Worm (Caenorhabditis elegans) whole organism, mixed stage, embryonic: Measurements from ENCODE around the gene ugt-62.

Experiments
- M03D4.4 ChIP-seq: sonication (generic microtip); optimal IDR thresholded peaks from 2 replicates; lab custom pipeline; 2017; ENCODE audit warnings: mild to moderate bottlenecking, missing genetic modification characterization, missing compliant biosample characterization
- bed-3 ChIP-seq: fragments of 200-800 bp; sonication (Bioruptor generic); optimal IDR thresholded peaks from 3 replicates; lab custom pipeline; 2018; ENCODE audit warnings: mild to moderate bottlenecking, missing genetic modification characterization, moderate library complexity, missing compliant biosample characterization
- blmp-1 ChIP-seq: fragments of 150-350 bp; optimal IDR thresholded peaks from 2 replicates; lab custom pipeline; 2014; ENCODE audit warnings: missing biosample characterization, missing genetic modification characterization
- ceh-39 ChIP-seq: fragments of 150-350 bp; optimal IDR thresholded peaks from 2 replicates; lab custom pipeline; 2014; ENCODE audit warnings: missing biosample characterization, missing genetic modification characterization
- ceh-43 ChIP-seq: fragments of 200-800 bp; sonication (Bioruptor generic); optimal IDR thresholded peaks from 2 replicates; lab custom pipeline; 2018; ENCODE audit warnings: mild to moderate bottlenecking, missing genetic modification characterization, moderate library complexity, missing compliant biosample characterization
- ceh-83 ChIP-seq: fragments of 200-800 bp; sonication (Bioruptor generic); optimal IDR thresholded peaks from 2 replicates; lab custom pipeline; 2018; ENCODE audit warnings: mild to moderate bottlenecking, missing genetic modification characterization, missing compliant biosample characterization
- ces-1 ChIP-seq: fragments of 150-350 bp; optimal IDR thresholded peaks from 2 replicates; lab custom pipeline; 2014; ENCODE audit warnings: missing biosample characterization, missing genetic modification reagents, missing genetic modification characterization
- cnd-1 ChIP-seq: fragments of 200-800 bp; sonication (Bioruptor generic); optimal IDR thresholded peaks from 2 replicates; lab custom pipeline; 2018; ENCODE audit warnings: mild to moderate bottlenecking, missing genetic modification characterization, missing compliant biosample characterization
- elt-1 ChIP-seq: sonication (generic microtip); optimal IDR thresholded peaks from 2 replicates; lab custom pipeline; 2017; ENCODE audit warnings: missing genetic modification characterization, mild to moderate bottlenecking, missing compliant biosample characterization, antibody characterized with exemption, moderate library complexity, borderline replicate concordance; ENCODE audit not compliant: insufficient read depth
- elt-3 ChIP-seq: fragments of 150-350 bp; optimal IDR thresholded peaks from 2 replicates; lab custom pipeline; 2014; ENCODE audit warnings: missing biosample characterization, missing genetic modification characterization
- ham-2 ChIP-seq: fragments of 200-800 bp; sonication (Bioruptor generic); optimal IDR thresholded peaks from 2 replicates; lab custom pipeline; 2018; ENCODE audit warnings: mild to moderate bottlenecking, missing genetic modification characterization, missing compliant biosample characterization
- hlh-1 ChIP-seq: fragments of 150-350 bp; optimal IDR thresholded peaks from 2 replicates; lab custom pipeline; 2014; ENCODE audit warnings: missing biosample characterization, missing genetic modification reagents, missing genetic modification characterization
- lin-13 ChIP-seq: fragments of 150-350 bp; optimal IDR thresholded peaks from 2 replicates; lab custom pipeline; 2014; ENCODE audit warnings: missing biosample characterization, missing genetic modification characterization
- lin-32 ChIP-seq: fragments of 200-800 bp; sonication (Bioruptor generic); optimal IDR thresholded peaks from 2 replicates; lab custom pipeline; 2018; ENCODE audit warnings: mild to moderate bottlenecking, missing genetic modification characterization, missing compliant biosample characterization
- mab-5 ChIP-seq: fragments of 150-350 bp; optimal IDR thresholded peaks from 2 replicates; lab custom pipeline; 2014; ENCODE audit warnings: missing biosample characterization, missing genetic modification characterization
- mep-1 ChIP-seq: fragments of 150-350 bp; optimal IDR thresholded peaks from 2 replicates; lab custom pipeline; 2017; ENCODE audit warnings: missing biosample characterization, missing genetic modification reagents, missing genetic modification characterization, inconsistent platforms
- mls-2 ChIP-seq: sonication (generic microtip); optimal IDR thresholded peaks from 2 replicates; lab custom pipeline; 2016; ENCODE audit warnings: mild to moderate bottlenecking, missing genetic modification characterization, moderate library complexity, missing compliant biosample characterization
- nhr-2 ChIP-seq: fragments of 150-350 bp; optimal IDR thresholded peaks from 2 replicates; lab custom pipeline; 2014; ENCODE audit warnings: missing biosample characterization, missing genetic modification characterization
- nhr-237 ChIP-seq: fragments of 150-350 bp; optimal IDR thresholded peaks from 2 replicates; lab custom pipeline; 2014; ENCODE audit warnings: missing biosample characterization, missing genetic modification characterization
- nhr-28 ChIP-seq: fragments of 150-350 bp; optimal IDR thresholded peaks from 2 replicates; lab custom pipeline; 2014; ENCODE audit warnings: missing biosample characterization, missing genetic modification characterization
- nhr-76 ChIP-seq: sonication (generic microtip); optimal IDR thresholded peaks from 2 replicates; lab custom pipeline; 2017; ENCODE audit warnings: missing biosample characterization, missing genetic modification characterization
- pha-4 ChIP-seq: fragments of 150-350 bp; optimal IDR thresholded peaks from 2 replicates; lab custom pipeline; 2018; ENCODE audit warnings: missing biosample characterization, missing genetic modification reagents, missing genetic modification characterization
- sem-2 ChIP-seq: fragments of 200-800 bp; sonication (Bioruptor generic); optimal IDR thresholded peaks from 2 replicates; lab custom pipeline; 2018; ENCODE audit warnings: mild to moderate bottlenecking, missing genetic modification characterization, missing compliant biosample characterization
- snpc-4 ChIP-seq: fragments of 150-350 bp; optimal IDR thresholded peaks from 2 replicates; lab custom pipeline; 2014; ENCODE audit warnings: missing biosample characterization, missing genetic modification characterization
- sptf-1 ChIP-seq: sonication (generic microtip); optimal IDR thresholded peaks from 2 replicates; lab custom pipeline; 2017; ENCODE audit warnings: mild to moderate bottlenecking, missing genetic modification characterization, moderate library complexity, missing compliant biosample characterization
- tbx-8 ChIP-seq: fragments of 200-800 bp; sonication (Bioruptor generic); optimal IDR thresholded peaks from 2 replicates; lab custom pipeline; 2018; ENCODE audit warnings: mild to moderate bottlenecking, missing genetic modification characterization, moderate library complexity, missing compliant biosample characterization
- unc-120 ChIP-seq: sonication (generic microtip); optimal IDR thresholded peaks from 2 replicates; lab custom pipeline; 2017; ENCODE audit warnings: missing genetic modification characterization, missing compliant biosample characterization; ENCODE audit not compliant: poor library complexity, severe bottlenecking
- unc-39 ChIP-seq: fragments of 150-350 bp; optimal IDR thresholded peaks from 2 replicates; lab custom pipeline; 2014; ENCODE audit warnings: missing biosample characterization, missing genetic modification characterization
- unc-62 ChIP-seq: fragments of 150-350 bp; optimal IDR thresholded peaks from 2 replicates; lab custom pipeline; 2014; ENCODE audit warnings: missing biosample characterization, missing genetic modification reagents, missing genetic modification characterization
- zip-8 ChIP-seq: fragments of 150-350 bp; optimal IDR thresholded peaks from 2 replicates; lab custom pipeline; 2014; ENCODE audit warnings: missing biosample characterization, missing genetic modification characterization
- ztf-11 ChIP-seq: fragments of 150-350 bp; optimal IDR thresholded peaks from 2 replicates; lab custom pipeline; 2014; ENCODE audit warnings: missing biosample characterization, missing genetic modification characterization

ugt-62 gene

DNA sequence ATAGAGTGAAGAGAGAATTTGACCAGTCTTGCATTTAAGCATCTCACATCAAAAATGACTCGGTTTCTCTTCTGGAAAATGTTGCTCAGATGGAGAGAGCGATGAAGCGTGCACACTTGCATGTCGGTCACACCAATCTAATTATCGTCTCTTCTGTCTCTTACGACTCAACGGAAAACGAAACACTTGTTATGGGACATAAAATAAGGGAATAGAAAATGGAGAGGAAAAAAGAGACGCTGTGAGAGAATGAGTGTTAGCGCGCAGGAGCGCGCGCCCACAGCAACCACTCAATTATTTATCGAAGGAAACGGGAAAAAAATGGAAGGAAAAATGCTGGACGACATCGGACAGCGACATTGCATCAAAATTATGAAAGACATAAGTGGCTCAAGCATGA, 34.7 kb downstream of the ugt-62 start:
- TF ChIP-seq M03D4.4 (tag; lab: Kevin White, UChicago) (peak; percentile 20), ham-2 (no peak), unc-39 (tag; lab: Kevin White, UChicago) (no peak), unc-62 (GFP tag; lab: Kevin White, UChicago) (no peak), mls-2 (tag; lab: Kevin White, UChicago) (peak; percentile 58), ceh-39 (tag; lab: Kevin White, UChicago) (no peak), mab-5 (tag; lab: Kevin White, UChicago) (no peak), ces-1 (GFP tag; lab: Kevin White, UChicago) (peak; percentile 97)

ce11 chrIII:4504934-4505484, 35.4 kb downstream of the ugt-62 start:
- TF ChIP-seq hlh-1 (tag; lab: Kevin White, UChicago), result no peak
- no peak for TF ChIP-seq ceh-39 (tag; lab: Kevin White, UChicago)
- TF ChIP-seq lin-13 (tag; lab: Kevin White, UChicago), result no peak
- no peak for TF ChIP-seq unc-39 (tag; lab: Kevin White, UChicago)
- no peak for TF ChIP-seq ztf-11 (tag; lab: Kevin White, UChicago)
- no peak for TF ChIP-seq elt-3
- TF ChIP-seq ceh-83, result no peak
- TF ChIP-seq unc-120 (tag; lab: Kevin White, UChicago), result no peak
- TF ChIP-seq elt-1 (tag; lab: Kevin White, UChicago), result no peak
- TF ChIP-seq sptf-1 (tag; lab: Kevin White, UChicago), result no peak
- no peak for TF ChIP-seq ces-1 (GFP tag; lab: Kevin White, UChicago)
- TF ChIP-seq unc-62 (GFP tag; lab: Kevin White, UChicago), result no peak

DNA sequence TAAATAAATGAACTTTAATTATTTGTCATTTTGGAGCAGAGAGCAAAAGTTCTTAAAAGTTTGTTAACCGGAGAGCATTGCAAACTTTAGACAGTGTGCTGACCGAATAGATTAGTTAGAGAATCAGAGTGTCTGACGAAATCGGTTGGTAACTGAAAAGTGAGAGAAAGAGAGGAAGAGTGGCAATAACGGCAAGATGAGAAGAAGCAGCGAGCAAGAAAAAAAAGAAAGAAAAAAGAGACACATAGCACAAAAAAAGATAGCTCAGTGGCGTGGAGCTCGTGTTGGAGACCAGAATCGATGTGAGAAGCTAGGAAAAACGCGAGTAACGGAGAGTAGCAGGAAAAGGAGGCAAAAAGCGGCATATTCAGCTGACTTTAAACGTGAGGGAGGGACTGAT, 36.1 kb downstream of the ugt-62 start:
- TF ChIP-seq elt-1 (tag; lab: Kevin White, UChicago), result no peak
- TF ChIP-seq ces-1 (GFP tag; lab: Kevin White, UChicago), result peak; percentile 56
- TF ChIP-seq ceh-43 (GFP tag; lab: Kevin White, UChicago), result no peak
- no peak for TF ChIP-seq bed-3
- no peak for TF ChIP-seq nhr-28
- TF ChIP-seq tbx-8 (GFP tag; lab: Kevin White, UChicago), result no peak
- no peak for TF ChIP-seq blmp-1 (tag; lab: Kevin White, UChicago)
- TF ChIP-seq sptf-1 (tag; lab: Kevin White, UChicago), result no peak
- no peak for TF ChIP-seq unc-39 (tag; lab: Kevin White, UChicago)
- TF ChIP-seq lin-32, result no peak
- no peak for TF ChIP-seq nhr-76 (tag; lab: Kevin White, UChicago)
- TF ChIP-seq zip-8 (tag; lab: Kevin White, UChicago), result no peak
- no peak for TF ChIP-seq sem-2
- TF ChIP-seq unc-120 (tag; lab: Kevin White, UChicago), result peak; percentile 44
- TF ChIP-seq cnd-1 (tag; lab: Kevin White, UChicago), result no peak
- TF ChIP-seq, all 35 proteins: peak for 2

ce11 chrIII:4502559-4503240, 37.7 kb downstream of the ugt-62 start:
- TF ChIP-seq snpc-4 (tag; lab: Kevin White, UChicago) (no peak), ceh-83 (no peak), unc-120 (tag; lab: Kevin White, UChicago) (no peak), sptf-1 (tag; lab: Kevin White, UChicago) (peak; percentile 41), nhr-2 (tag; lab: Kevin White, UChicago) (peak; percentile 91), nhr-28 (no peak), cnd-1 (tag; lab: Kevin White, UChicago) (peak; percentile 83), mep-1 (tag; lab: Kevin White, UChicago) (peak; percentile 4), nhr-237 (no peak), ztf-11 (tag; lab: Kevin White, UChicago) (peak; percentile 43), unc-62 (GFP tag; lab: Kevin White, UChicago) (peak; percentile 56), M03D4.4 (tag; lab: Kevin White, UChicago) (peak; percentile 10), ceh-39 (tag; lab: Kevin White, UChicago) (peak; percentile 53), ham-2 (peak; percentile 34), zip-8 (tag; lab: Kevin White, UChicago) (peak; percentile 89), nhr-76 (tag; lab: Kevin White, UChicago) (no peak), elt-3 (no peak), pha-4 (tag; lab: Kevin White, UChicago) (peak; percentile 30)
- TF ChIP-seq, all 35 proteins: peak for 11
